Fruit fly (Drosophila melanogaster) whole organism, adult: ENCODE data around the gene BBS1.

Experiments
- CG1620 ChIP-seq: fragments of 200-800 bp; sonication (Bioruptor generic); optimal IDR thresholded peaks from 2 replicates; lab custom pipeline; 2016; ENCODE audit warnings: missing biosample characterization, missing genetic modification characterization
- Mnt ChIP-seq: fragments of 200-800 bp; sonication (Bioruptor generic); optimal IDR thresholded peaks from 2 replicates; lab custom pipeline; 2016; ENCODE audit warnings: missing biosample characterization, mild to moderate bottlenecking, missing genetic modification characterization
- cic ChIP-seq: fragments of 200-800 bp; sonication (Bioruptor generic); optimal IDR thresholded peaks from 2 replicates; lab custom pipeline; 2017; ENCODE audit warnings: missing biosample characterization, mild to moderate bottlenecking, missing genetic modification characterization, moderate library complexity
- ovo ChIP-seq: fragments of 200-800 bp; sonication (Bioruptor generic); optimal IDR thresholded peaks from 2 replicates; lab custom pipeline; 2016; ENCODE audit warnings: missing biosample characterization, missing genetic modification characterization
- toe ChIP-seq: fragments of 200-800 bp; sonication (Bioruptor generic); optimal IDR thresholded peaks from 2 replicates; lab custom pipeline; 2016; ENCODE audit warnings: missing biosample characterization, missing genetic modification characterization

DNA sequence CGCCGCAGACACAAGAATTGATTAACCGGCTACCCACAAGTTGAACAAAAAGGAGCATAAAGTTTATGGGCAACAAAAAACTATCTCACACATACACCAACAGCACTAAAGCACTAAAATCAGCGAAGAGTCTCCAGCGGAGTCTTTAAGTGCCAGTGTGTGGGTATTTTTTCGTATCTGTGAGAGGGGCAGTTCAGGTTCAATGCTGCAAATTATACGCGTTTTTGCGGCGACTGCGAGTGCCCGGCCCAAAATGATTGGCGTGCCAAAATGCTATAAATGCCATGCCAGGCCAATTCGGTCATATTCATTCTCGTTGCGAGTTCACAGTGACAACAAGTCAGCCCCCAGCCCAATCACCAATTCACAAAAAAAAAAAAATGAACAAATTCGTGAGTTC is 32.8 kb upstream of the BBS1 start, which contains the start of gene Cpr65Ec:
- TF ChIP-seq Mnt (GFP tag; lab: Kevin White, UChicago) (no peak), ovo (GFP tag; lab: Kevin White, UChicago) (no peak), toe (GFP tag; lab: Kevin White, UChicago) (no peak), CG1620 (GFP tag; lab: Kevin White, UChicago) (no peak), cic (no peak)
